Worm (Caenorhabditis elegans) whole organism, mixed stage, embryonic: Measurements from ENCODE around the gene ZK616.65.

ENCODE experiments used
- bed-3 ChIP-seq: fragments of 200-800 bp; sonication (Bioruptor generic); optimal IDR thresholded peaks from 3 replicates; lab custom pipeline; 2018; ENCODE audit warnings: mild to moderate bottlenecking, missing genetic modification characterization, moderate library complexity, missing compliant biosample characterization
- blmp-1 ChIP-seq: fragments of 150-350 bp; optimal IDR thresholded peaks from 2 replicates; lab custom pipeline; 2014; ENCODE audit warnings: missing biosample characterization, missing genetic modification characterization
- elt-1 ChIP-seq: sonication (generic microtip); optimal IDR thresholded peaks from 2 replicates; lab custom pipeline; 2017; ENCODE audit warnings: missing genetic modification characterization, mild to moderate bottlenecking, missing compliant biosample characterization, antibody characterized with exemption, moderate library complexity, borderline replicate concordance; ENCODE audit not compliant: insufficient read depth
- elt-3 ChIP-seq: fragments of 150-350 bp; optimal IDR thresholded peaks from 2 replicates; lab custom pipeline; 2014; ENCODE audit warnings: missing biosample characterization, missing genetic modification characterization
- nhr-12 ChIP-seq: fragments of 150-350 bp; optimal IDR thresholded peaks from 2 replicates; lab custom pipeline; 2014; ENCODE audit warnings: missing biosample characterization, missing genetic modification characterization
- nhr-28 ChIP-seq: fragments of 150-350 bp; optimal IDR thresholded peaks from 2 replicates; lab custom pipeline; 2014; ENCODE audit warnings: missing biosample characterization, missing genetic modification characterization
- nhr-76 ChIP-seq: sonication (generic microtip); optimal IDR thresholded peaks from 2 replicates; lab custom pipeline; 2017; ENCODE audit warnings: missing biosample characterization, missing genetic modification characterization
- pha-4 ChIP-seq: fragments of 150-350 bp; optimal IDR thresholded peaks from 2 replicates; lab custom pipeline; 2018; ENCODE audit warnings: missing biosample characterization, missing genetic modification reagents, missing genetic modification characterization
- snpc-4 ChIP-seq: fragments of 150-350 bp; optimal IDR thresholded peaks from 2 replicates; lab custom pipeline; 2014; ENCODE audit warnings: missing biosample characterization, missing genetic modification characterization
- sptf-1 ChIP-seq: sonication (generic microtip); optimal IDR thresholded peaks from 2 replicates; lab custom pipeline; 2017; ENCODE audit warnings: mild to moderate bottlenecking, missing genetic modification characterization, moderate library complexity, missing compliant biosample characterization
- unc-39 ChIP-seq: fragments of 150-350 bp; optimal IDR thresholded peaks from 2 replicates; lab custom pipeline; 2014; ENCODE audit warnings: missing biosample characterization, missing genetic modification characterization
- ztf-11 ChIP-seq: fragments of 150-350 bp; optimal IDR thresholded peaks from 2 replicates; lab custom pipeline; 2014; ENCODE audit warnings: missing biosample characterization, missing genetic modification characterization

- TF ChIP-seq blmp-1 (tag; lab: Kevin White, UChicago) (no peak), snpc-4 (tag; lab: Kevin White, UChicago) (no peak), ztf-11 (no peak), unc-39 (tag; lab: Kevin White, UChicago) (no peak), nhr-28 (tag; lab: Kevin White, UChicago) (no peak), nhr-76 (tag; lab: Kevin White, UChicago) (no peak), elt-1 (tag; lab: Kevin White, UChicago) (no peak), nhr-12 (tag; lab: Kevin White, UChicago) (no peak), elt-3 (tag; lab: Kevin White, UChicago) (no peak), pha-4 (tag; lab: Kevin White, UChicago) (no peak), sptf-1 (tag; lab: Kevin White, UChicago) (no peak), bed-3 (no peak)
Measured at ce11 chrIV:5377062-5377461, 34.0 kb downstream of the ZK616.65 start, which contains the start of gene elo-5.
